Worm (Caenorhabditis elegans): ENCODE data around the gene C50F4.12.

DNA sequence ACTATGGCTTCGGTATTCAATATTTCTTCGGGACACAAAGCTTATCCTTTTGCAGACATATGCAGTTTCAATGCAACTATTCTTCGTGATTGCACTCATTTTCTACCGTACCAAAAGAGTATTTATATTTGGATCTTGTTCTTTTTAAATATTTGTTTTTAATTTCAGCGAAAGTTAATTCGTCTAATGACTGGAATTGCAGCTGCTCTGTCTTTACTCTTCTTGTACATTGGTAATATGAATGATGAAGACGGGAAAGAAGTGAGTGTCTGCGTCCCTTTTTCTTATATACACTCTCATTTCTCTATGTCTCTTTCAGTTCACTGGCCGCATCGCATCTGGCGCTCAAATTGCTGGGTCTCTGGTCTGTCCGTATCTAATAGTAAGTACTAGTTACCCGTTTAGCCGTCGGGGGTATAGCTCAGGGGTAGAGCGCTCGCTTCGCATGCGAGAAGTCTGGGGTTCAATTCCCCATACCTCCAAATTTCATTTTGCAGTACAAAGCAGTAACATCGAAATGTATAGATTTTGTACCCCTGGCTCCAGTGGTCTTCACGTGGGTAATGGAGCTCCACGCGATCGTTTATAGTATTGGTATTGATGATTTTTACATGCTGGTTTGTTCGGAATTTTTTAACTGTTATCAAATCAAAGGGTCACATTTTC, 36.3 kb downstream of the C50F4.12 start:
- TF ChIP-seq pha-4 (tag; optimal IDR thresholded peaks at IDR 0.05) (no peak), hmg-1.2 (GFP tag; IDR thresholded peaks at IDR 0.05) (peak; percentile 91), nfya-1 (tag; optimal IDR thresholded peaks at IDR 0.05; ENCODE audit: borderline replicate concordance, insufficient read depth) (no peak), egrh-3 (GFP tag; IDR thresholded peaks at IDR 0.05) (no peak), attf-5 (GFP tag; optimal IDR thresholded peaks at IDR 0.05) (peak; percentile 24)
